Fruit fly (Drosophila melanogaster): Measurements from ENCODE around the gene CG32548.

- no peak for TF ChIP-seq usp (GFP tag; optimal IDR thresholded peaks at IDR 0.05)
- no peak for TF ChIP-seq CG8478 (optimal IDR thresholded peaks at IDR 0.05)
- TF ChIP-seq psq (optimal IDR thresholded peaks at IDR 0.05): no peak
- no peak for TF ChIP-seq pan (optimal IDR thresholded peaks at IDR 0.05)
These were observed 54.6 kb downstream of the CG32548 start for dm6 chrX:18385801-18386200.
